Fruit fly (Drosophila melanogaster): ENCODE data around the gene CG13614.
A peak's percentile ranks its signal among the peaks of the same experiment; 100 is the strongest.

Gene CG13614

dm6 chr3R:24319632-24320341 is 49.6 kb upstream of the CG13614 start (continued):
- no peak for TF ChIP-seq pan (optimal IDR thresholded peaks at IDR 0.05)
- TF ChIP-seq pan (GFP tag; optimal IDR thresholded peaks at IDR 0.05 in 1 of 2, IDR thresholded peaks at IDR 0.05 in 1 of 2) = no peak
- no peak for TF ChIP-seq CG17385 (GFP tag; optimal IDR thresholded peaks at IDR 0.05)
- TF ChIP-seq en (GFP tag; optimal IDR thresholded peaks at IDR 0.05) = peak; percentile 12
- no peak for TF ChIP-seq CG15479 (GFP tag; optimal IDR thresholded peaks at IDR 0.05)
- TF ChIP-seq CG18011 (GFP tag; optimal IDR thresholded peaks at IDR 0.05) = no peak
- no peak for TF ChIP-seq CG3726 (GFP tag; IDR thresholded peaks at IDR 0.05)
- TF ChIP-seq inv (GFP tag; IDR thresholded peaks at IDR 0.05; ENCODE audit: partially characterized antibody) = no peak
- no peak for TF ChIP-seq tio (GFP tag; optimal IDR thresholded peaks at IDR 0.05)
- no peak for TF ChIP-seq CG8765 (GFP tag; IDR thresholded peaks at IDR 0.05)
- TF ChIP-seq peb (GFP tag; IDR thresholded peaks at IDR 0.05) = no peak
- no peak for TF ChIP-seq CG14667 (GFP tag; IDR thresholded peaks at IDR 0.05)
- no peak for TF ChIP-seq dpn (GFP tag; optimal IDR thresholded peaks at IDR 0.05)
- TF ChIP-seq Med (GFP tag) = peak; percentile 35
- TF ChIP-seq bbx (GFP tag; IDR thresholded peaks at IDR 0.05; ENCODE audit: partially characterized antibody) = peak; percentile 25; the same call in 1 of the 2 replicates
- TF ChIP-seq CG17328 (GFP tag; IDR thresholded peaks at IDR 0.05) = no peak
- TF ChIP-seq jing (GFP tag; optimal IDR thresholded peaks at IDR 0.05) = no peak
- no peak for TF ChIP-seq ind (GFP tag; optimal IDR thresholded peaks at IDR 0.05)
- TF ChIP-seq Sox100B (GFP tag; optimal IDR thresholded peaks at IDR 0.05) = no peak
- TF ChIP-seq zfh2 (GFP tag; optimal IDR thresholded peaks at IDR 0.05) = no peak

DNA sequence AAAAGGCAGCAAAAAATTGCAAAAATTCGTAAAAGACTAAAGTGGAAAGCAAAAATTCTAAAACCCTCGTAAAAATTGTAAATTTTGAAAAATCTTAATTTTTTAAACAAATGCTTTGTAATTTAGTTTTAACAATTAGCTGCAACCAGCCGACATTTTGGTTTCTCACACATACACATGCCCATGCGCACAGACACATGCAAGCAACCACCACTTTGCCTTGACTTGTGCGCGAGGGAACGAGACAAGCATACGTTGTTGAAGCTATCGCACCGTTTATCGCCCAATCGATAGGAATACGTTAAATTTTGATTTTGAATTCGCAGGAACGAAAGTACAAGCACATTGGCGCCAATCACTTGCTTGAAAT is 49.0 kb upstream of the CG13614 start:
- TF ChIP-seq Sry-δ (GFP tag; optimal IDR thresholded peaks at IDR 0.05) (peak; percentile 71), CG7963 (GFP tag; IDR thresholded peaks at IDR 0.05; ENCODE audit: partially characterized antibody) (peak; percentile 46; the same call in 1 of the 3 replicates), da (GFP tag; optimal IDR thresholded peaks at IDR 0.05) (no peak), her (GFP tag; optimal IDR thresholded peaks at IDR 0.05) (peak; percentile 4), CG6175 (GFP tag; IDR thresholded peaks at IDR 0.05) (no peak), Aef1 (GFP tag; IDR thresholded peaks at IDR 0.05) (no peak), CG33213 (GFP tag; optimal IDR thresholded peaks at IDR 0.05) (no peak), trem (tag; optimal IDR thresholded peaks at IDR 0.05) (peak; percentile 14), trh (GFP tag; optimal IDR thresholded peaks at IDR 0.05) (no peak), run (tag; optimal IDR thresholded peaks at IDR 0.05) (peak; percentile 11), Vsx1 (GFP tag; optimal IDR thresholded peaks at IDR 0.05) (peak; percentile 95), Sox102F (GFP tag; optimal IDR thresholded peaks at IDR 0.05) (no peak), chif (GFP tag; optimal IDR thresholded peaks at IDR 0.05) (no peak), Side (GFP tag; optimal IDR thresholded peaks at IDR 0.05) (peak; percentile 1), bbx (GFP tag; IDR thresholded peaks at IDR 0.05; ENCODE audit: partially characterized antibody) (peak; percentile 84), ase (GFP tag; IDR thresholded peaks at IDR 0.05) (no peak), CG34376 (GFP tag; optimal IDR thresholded peaks at IDR 0.05) (peak; percentile 10), sisA (GFP tag; IDR thresholded peaks at IDR 0.05) (no peak), CG42726 (GFP tag; IDR thresholded peaks at IDR 0.05; ENCODE audit: partially characterized antibody) (peak; percentile 39; the same call in 1 of the 2 replicates), CG17829 (tag; optimal IDR thresholded peaks at IDR 0.05) (peak; percentile 28), CG14860 (GFP tag; IDR thresholded peaks at IDR 0.05; ENCODE audit: partially characterized antibody) (peak; percentile 11; the same call in 1 of the 3 replicates), dm (GFP tag; optimal IDR thresholded peaks at IDR 0.05) (peak; percentile 28), Adf1 (GFP tag; IDR thresholded peaks at IDR 0.05) (0 out of 2 replicates have a peak, but pooled peaks have one; percentile 13), CG6254 (GFP tag; optimal IDR thresholded peaks at IDR 0.05) (no peak), ATbp (GFP tag; optimal IDR thresholded peaks at IDR 0.05) (no peak), E2f2 (GFP tag; IDR thresholded peaks at IDR 0.05) (peak; percentile 88), hbn (GFP tag; IDR thresholded peaks at IDR 0.05; ENCODE audit: partially characterized antibody) (peak; percentile 50; the same call in 1 of the 2 replicates), ewg (GFP tag; optimal IDR thresholded peaks at IDR 0.05) (peak; percentile 99), CG14014 (GFP tag; IDR thresholded peaks at IDR 0.05) (no peak), unc-4 (GFP tag; IDR thresholded peaks at IDR 0.05; ENCODE audit: partially characterized antibody) (peak; percentile 63), lbe (GFP tag; optimal IDR thresholded peaks at IDR 0.05) (no peak)

All from whole organism, embryonic.